Worm (Caenorhabditis elegans): Measurements from ENCODE around the gene R10E9.3.

- TF ChIP-seq hnd-1 (tag; optimal IDR thresholded peaks at IDR 0.05) (no peak), aly-1 (tag; optimal IDR thresholded peaks at IDR 0.05) (no peak), flt-1 (GFP tag; IDR thresholded peaks at IDR 0.05) (no peak), ceh-13 (GFP tag; optimal IDR thresholded peaks at IDR 0.05) (no peak), hmbx-1 (tag; optimal IDR thresholded peaks at IDR 0.05) (no peak), hmg-4 (GFP tag; optimal IDR thresholded peaks at IDR 0.05) (no peak), F13C5.2 (tag; optimal IDR thresholded peaks at IDR 0.05) (no peak), ama-1 (optimal IDR thresholded peaks at IDR 0.05) (no peak), pes-1 (GFP tag; IDR thresholded peaks at IDR 0.05) (no peak), tbx-11 (GFP tag; IDR thresholded peaks at IDR 0.05) (no peak)
These were observed 17.0 kb downstream of the R10E9.3 start for ce11 chrIII:3976992-3977391.

Data from whole organism, early embryonic.